Worm (Caenorhabditis elegans): Measurements from ENCODE around the gene F49F1.4.

Gene F49F1.4

ce11 chrIV:4068480-4068879, 47.1 kb downstream of the F49F1.4 start, which contains the start of gene fbxb-55:
Gene fbxb-55 (plus strand): TSS chrIV:4068780.
- TF ChIP-seq T22C8.4 (GFP tag; IDR thresholded peaks at IDR 0.05) (no peak), ztf-23 (GFP tag; IDR thresholded peaks at IDR 0.05) (no peak), ztf-29 (GFP tag; IDR thresholded peaks at IDR 0.05) (no peak), med-1 (GFP tag; optimal IDR thresholded peaks at IDR 0.05; ENCODE audit: insufficient read depth) (no peak), tab-1 (GFP tag; IDR thresholded peaks at IDR 0.05) (no peak), ref-1 (GFP tag; conservative IDR thresholded peaks at IDR 0.05) (no peak), klf-2 (GFP tag; conservative IDR thresholded peaks at IDR 0.05) (no peak), flt-1 (GFP tag; IDR thresholded peaks at IDR 0.05) (no peak), cog-1 (tag; optimal IDR thresholded peaks at IDR 0.05) (no peak)

ce11 chrIV:4067336-4067735, 48.2 kb downstream of the F49F1.4 start:
- TF ChIP-seq tab-1 (GFP tag; IDR thresholded peaks at IDR 0.05) (no peak), ztf-23 (GFP tag; IDR thresholded peaks at IDR 0.05) (no peak), ztf-29 (GFP tag; IDR thresholded peaks at IDR 0.05) (no peak), med-1 (GFP tag; optimal IDR thresholded peaks at IDR 0.05; ENCODE audit: insufficient read depth) (no peak), ref-1 (GFP tag; conservative IDR thresholded peaks at IDR 0.05) (no peak), T22C8.4 (GFP tag; IDR thresholded peaks at IDR 0.05) (no peak), klf-2 (GFP tag; conservative IDR thresholded peaks at IDR 0.05) (no peak), flt-1 (GFP tag; IDR thresholded peaks at IDR 0.05) (no peak), cog-1 (tag; optimal IDR thresholded peaks at IDR 0.05) (no peak)
